Worm (Caenorhabditis elegans) whole organism, mixed stage, embryonic: ENCODE data around the gene fbxa-224.

ENCODE experiments used
- ceh-43 ChIP-seq: fragments of 200-800 bp; sonication (Bioruptor generic); optimal IDR thresholded peaks from 2 replicates; lab custom pipeline; 2018; ENCODE audit warnings: mild to moderate bottlenecking, missing genetic modification characterization, moderate library complexity, missing compliant biosample characterization
- elt-1 ChIP-seq: sonication (generic microtip); optimal IDR thresholded peaks from 2 replicates; lab custom pipeline; 2017; ENCODE audit warnings: missing genetic modification characterization, mild to moderate bottlenecking, missing compliant biosample characterization, antibody characterized with exemption, moderate library complexity, borderline replicate concordance; ENCODE audit not compliant: insufficient read depth
- flh-1 ChIP-seq: fragments of 200-800 bp; sonication (Bioruptor generic); optimal IDR thresholded peaks from 2 replicates; lab custom pipeline; 2018; ENCODE audit warnings: mild to moderate bottlenecking, missing genetic modification characterization, moderate library complexity, missing compliant biosample characterization
- nhr-237 ChIP-seq: fragments of 150-350 bp; optimal IDR thresholded peaks from 2 replicates; lab custom pipeline; 2014; ENCODE audit warnings: missing biosample characterization, missing genetic modification characterization
- nhr-28 ChIP-seq: fragments of 150-350 bp; optimal IDR thresholded peaks from 2 replicates; lab custom pipeline; 2014; ENCODE audit warnings: missing biosample characterization, missing genetic modification characterization
- pha-4 ChIP-seq: fragments of 150-350 bp; optimal IDR thresholded peaks from 2 replicates; lab custom pipeline; 2018; ENCODE audit warnings: missing biosample characterization, missing genetic modification reagents, missing genetic modification characterization
- snpc-4 ChIP-seq: fragments of 150-350 bp; optimal IDR thresholded peaks from 2 replicates; lab custom pipeline; 2014; ENCODE audit warnings: missing biosample characterization, missing genetic modification characterization
- sptf-1 ChIP-seq: sonication (generic microtip); optimal IDR thresholded peaks from 2 replicates; lab custom pipeline; 2017; ENCODE audit warnings: mild to moderate bottlenecking, missing genetic modification characterization, moderate library complexity, missing compliant biosample characterization
- unc-62 ChIP-seq: fragments of 150-350 bp; optimal IDR thresholded peaks from 2 replicates; lab custom pipeline; 2014; ENCODE audit warnings: missing biosample characterization, missing genetic modification reagents, missing genetic modification characterization
- ztf-11 ChIP-seq: fragments of 150-350 bp; optimal IDR thresholded peaks from 2 replicates; lab custom pipeline; 2014; ENCODE audit warnings: missing biosample characterization, missing genetic modification characterization

ce11 chrII:7562616-7563015 is 14.7 kb upstream of the fbxa-224 start:
- TF ChIP-seq flh-1 (GFP tag; lab: Kevin White, UChicago) (no peak), nhr-28 (no peak), ztf-11 (tag; lab: Kevin White, UChicago) (no peak), ceh-43 (GFP tag; lab: Kevin White, UChicago) (no peak), nhr-237 (tag; lab: Kevin White, UChicago) (no peak), snpc-4 (tag; lab: Kevin White, UChicago) (no peak), elt-1 (tag; lab: Kevin White, UChicago) (no peak), sptf-1 (tag; lab: Kevin White, UChicago) (no peak), unc-62 (GFP tag; lab: Kevin White, UChicago) (no peak), pha-4 (tag; lab: Kevin White, UChicago) (no peak)
